Worm (Caenorhabditis elegans): ENCODE measurements around the gene acdh-7.

DNA sequence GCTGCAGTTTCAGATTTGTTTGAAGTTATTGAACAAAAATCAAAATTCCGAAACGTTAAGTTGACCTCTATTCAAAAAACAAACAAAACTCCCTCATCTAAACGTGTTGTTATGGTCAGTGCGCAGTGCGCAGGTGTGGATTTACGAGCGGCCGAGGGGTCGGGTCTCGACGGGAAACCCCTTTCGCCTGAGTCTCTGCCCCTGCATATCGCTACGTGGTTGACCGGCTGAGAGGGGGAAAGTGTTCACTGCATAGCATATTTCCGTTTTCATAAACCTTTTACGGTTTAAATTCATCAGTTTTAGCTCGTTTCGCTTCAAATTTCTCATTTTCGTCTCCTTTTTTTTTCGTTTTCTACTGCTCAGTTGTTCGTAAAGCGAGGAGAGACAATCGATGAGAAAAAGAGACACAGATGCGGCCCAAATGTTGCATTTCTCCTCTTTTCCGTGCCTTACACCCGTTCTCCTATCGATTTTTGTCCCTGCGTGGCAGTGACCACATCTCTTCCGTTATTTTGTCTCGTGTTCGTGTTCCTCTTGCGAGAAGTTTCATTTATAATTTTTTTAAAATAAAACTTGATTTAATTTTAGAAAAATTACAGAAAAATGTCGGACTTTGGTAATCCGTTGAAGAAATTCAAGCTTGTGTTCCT lies 5.1 kb upstream of the acdh-7 start, which contains the start of gene rab-6.2:
- TF ChIP-seq ztf-11 (tag; optimal IDR thresholded peaks at IDR 0.05), result no peak
- TF ChIP-seq unc-62 (GFP tag; optimal IDR thresholded peaks at IDR 0.05), result no peak
- TF ChIP-seq pha-4 (tag; optimal IDR thresholded peaks at IDR 0.05), result no peak
- TF ChIP-seq nhr-28 (tag; optimal IDR thresholded peaks at IDR 0.05), result no peak
- TF ChIP-seq nhr-12 (tag; optimal IDR thresholded peaks at IDR 0.05), result no peak
- peak; percentile 75 for TF ChIP-seq nhr-2 (tag; optimal IDR thresholded peaks at IDR 0.05)
- no peak for TF ChIP-seq blmp-1 (tag; optimal IDR thresholded peaks at IDR 0.05)
- TF ChIP-seq nhr-76 (tag; optimal IDR thresholded peaks at IDR 0.05), result no peak
- TF ChIP-seq ceh-83 (GFP tag; optimal IDR thresholded peaks at IDR 0.05), result no peak
- no peak for TF ChIP-seq lin-13 (tag; optimal IDR thresholded peaks at IDR 0.05)
- TF ChIP-seq snpc-4 (tag; optimal IDR thresholded peaks at IDR 0.05), result no peak
- TF ChIP-seq lin-32 (GFP tag; optimal IDR thresholded peaks at IDR 0.05), result no peak

Data from whole organism, mixed stage, embryonic.